Fruit fly (Drosophila melanogaster): Measurements from ENCODE around the gene CG13833.
A peak's percentile ranks its signal among the peaks of the same experiment; 100 is the strongest.

DNA sequence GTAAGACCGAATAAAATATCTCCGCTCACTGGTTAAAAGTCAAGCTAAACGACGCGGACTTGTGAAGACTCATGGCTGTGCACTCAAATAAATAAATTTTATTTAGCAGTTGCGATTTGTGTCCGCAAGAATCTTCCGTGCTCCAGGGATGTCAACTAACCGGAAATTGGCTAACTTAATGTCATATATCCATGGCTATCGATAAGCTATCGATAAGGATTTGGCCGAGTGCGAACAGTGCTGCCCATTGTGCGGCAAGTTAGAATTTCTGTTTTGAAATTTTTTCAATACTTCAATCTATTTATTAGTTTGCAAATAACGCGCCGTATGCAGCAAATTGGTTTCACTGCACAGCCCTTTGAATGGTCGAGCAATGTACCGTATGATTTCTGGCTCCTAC lies 18.6 kb upstream of the CG13833 start, which contains the start of gene p53:
- TF ChIP-seq psq (GFP tag; optimal IDR thresholded peaks at IDR 0.05) (no peak), h (GFP tag; optimal IDR thresholded peaks at IDR 0.05) (peak; percentile 55), pan (optimal IDR thresholded peaks at IDR 0.05) (no peak), fru (GFP tag; optimal IDR thresholded peaks at IDR 0.05) (peak; percentile 20), ey (GFP tag; optimal IDR thresholded peaks at IDR 0.05) (no peak), Dfd (GFP tag; optimal IDR thresholded peaks at IDR 0.05) (no peak), Abd-B (GFP tag; optimal IDR thresholded peaks at IDR 0.05) (no peak), CG32264 (GFP tag; optimal IDR thresholded peaks at IDR 0.05) (peak; percentile 41), dmrt93B (GFP tag; optimal IDR thresholded peaks at IDR 0.05) (peak; percentile 69), lola (GFP tag; optimal IDR thresholded peaks at IDR 0.05) (no peak)
